Fruit fly (Drosophila melanogaster) whole organism, wandering third instar larva: ENCODE results near the gene CG6574.
A peak's percentile ranks its signal among the peaks of the same experiment; 100 is the strongest.

ENCODE experiments used
- Abd-B ChIP-seq: fragments of >200 bp; optimal IDR thresholded peaks from 2 replicates; lab custom pipeline; 2017; ENCODE audit warnings: missing biosample characterization, missing genetic modification characterization
- CG9705 ChIP-seq: fragments of 200-800 bp; sonication (Bioruptor generic); optimal IDR thresholded peaks from 2 replicates; lab custom pipeline; 2018; ENCODE audit warnings: missing biosample characterization, mild to moderate bottlenecking, missing genetic modification characterization
- CrebA ChIP-seq: fragments of 200-800 bp; sonication (Bioruptor generic); optimal IDR thresholded peaks from 2 replicates; lab custom pipeline; 2016; ENCODE audit warnings: missing biosample characterization, mild to moderate bottlenecking, missing genetic modification characterization, borderline replicate concordance
- Dfd ChIP-seq: fragments of >200 bp; optimal IDR thresholded peaks from 2 replicates; lab custom pipeline; 2017; ENCODE audit warnings: missing biosample characterization, missing genetic modification characterization
- Dif ChIP-seq: fragments of 200-275, 200-300 bp; sonication (Bioruptor generic); optimal IDR thresholded peaks from 2 replicates; lab custom pipeline; 2018; ENCODE audit warnings: missing biosample characterization, missing genetic modification characterization; ENCODE audit not compliant: partially characterized antibody
- GATAd ChIP-seq: sonication (Bioruptor generic); optimal IDR thresholded peaks from 2 replicates; lab custom pipeline; 2016; ENCODE audit warnings: missing biosample characterization, missing genetic modification characterization
- HLH106 ChIP-seq: fragments of 200-800 bp; optimal IDR thresholded peaks from 3 replicates; lab custom pipeline; 2019; ENCODE audit warnings: missing biosample characterization, mild to moderate bottlenecking, missing genetic modification characterization, moderate library complexity
- Hnf4 ChIP-seq: fragments of 200-800 bp; sonication (Bioruptor generic); optimal IDR thresholded peaks from 2 replicates; lab custom pipeline; 2016; ENCODE audit warnings: missing biosample characterization, mild to moderate bottlenecking, missing genetic modification characterization
- Hr78 ChIP-seq: fragments of >200 bp; optimal IDR thresholded peaks from 2 replicates; lab custom pipeline; 2017; ENCODE audit warnings: missing biosample characterization, missing genetic modification characterization
- Hr83 ChIP-seq: fragments of 200-300 bp; sonication (Bioruptor generic); optimal IDR thresholded peaks from 2 replicates; lab custom pipeline; 2016; ENCODE audit warnings: missing biosample characterization, mild to moderate bottlenecking, missing genetic modification characterization, moderate library complexity; ENCODE audit not compliant: poor library complexity, severe bottlenecking
- Jra ChIP-seq: sonication (Bioruptor generic); optimal IDR thresholded peaks from 2 replicates; lab custom pipeline; 2016; ENCODE audit warnings: missing biosample characterization, missing genetic modification characterization
- Mio ChIP-seq: sonication (Bioruptor generic); optimal IDR thresholded peaks from 2 replicates; lab custom pipeline; 2016; ENCODE audit warnings: missing biosample characterization, missing genetic modification characterization
- Myc ChIP-seq: fragments of >200 bp; optimal IDR thresholded peaks from 2 replicates; lab custom pipeline; 2017
- N ChIP-seq: fragments of >200 bp; optimal IDR thresholded peaks from 2 replicates; lab custom pipeline; 2018; ENCODE audit warnings: missing biosample characterization, missing external identifiers, missing genetic modification characterization
- OdsH ChIP-seq: fragments of 200-800 bp; sonication (Bioruptor generic); optimal IDR thresholded peaks from 2 replicates; lab custom pipeline; 2016; ENCODE audit warnings: missing biosample characterization, mild to moderate bottlenecking, missing genetic modification characterization
- Rel ChIP-seq, 2 experiments: fragments of 200-800 bp; sonication (Bioruptor generic) in 1 of 2; optimal IDR thresholded peaks; 2 replicates in 1 of 2; 3 replicates in 1 of 2; lab custom pipeline; 2016 to 2019; ENCODE audit warnings: mild to moderate bottlenecking in 2 of 2, missing biosample characterization in 2 of 2, missing genetic modification characterization in 2 of 2, moderate library complexity in 1 of 2
- Sp1 ChIP-seq: fragments of 200-800 bp; sonication (Bioruptor generic); optimal IDR thresholded peaks from 3 replicates; lab custom pipeline; 2019; ENCODE audit warnings: missing biosample characterization, mild to moderate bottlenecking, missing genetic modification characterization, moderate library complexity
- Vsx2 ChIP-seq: fragments of 200-300, 225-300 bp; sonication (Bioruptor generic); optimal IDR thresholded peaks from 2 replicates; lab custom pipeline; 2018; ENCODE audit warnings: missing biosample characterization, missing genetic modification characterization; ENCODE audit not compliant: partially characterized antibody
- br ChIP-seq: fragments of 200-800 bp; sonication (Bioruptor generic); optimal IDR thresholded peaks from 2 replicates; lab custom pipeline; 2016; ENCODE audit warnings: missing biosample characterization, missing genetic modification characterization
- brk ChIP-seq: fragments of 200-800 bp; sonication (Bioruptor generic); optimal IDR thresholded peaks from 2 replicates; lab custom pipeline; 2016; ENCODE audit warnings: missing biosample characterization, mild to moderate bottlenecking, missing genetic modification characterization
- dl ChIP-seq, 2 experiments: fragments of 175-275, 200-275 bp in 1 of 2; fragments of 200-275 bp in 1 of 2; sonication (Bioruptor generic); optimal IDR thresholded peaks; lab custom pipeline; 2018; ENCODE audit warnings: mild to moderate bottlenecking in 2 of 2, missing biosample characterization in 2 of 2, missing genetic modification characterization in 2 of 2, moderate library complexity in 2 of 2; ENCODE audit not compliant: partially characterized antibody in 2 of 2, insufficient read depth in 1 of 2
- dmrt93B ChIP-seq: fragments of 200-800 bp; sonication (Bioruptor generic); optimal IDR thresholded peaks from 2 replicates; lab custom pipeline; 2018; ENCODE audit warnings: missing biosample characterization, mild to moderate bottlenecking, missing genetic modification characterization
- dsf ChIP-seq: sonication (Bioruptor generic); optimal IDR thresholded peaks from 2 replicates; lab custom pipeline; 2016; ENCODE audit warnings: missing biosample characterization, missing genetic modification characterization, borderline replicate concordance
- ey ChIP-seq: fragments of 200-800 bp; sonication (Bioruptor generic); optimal IDR thresholded peaks from 2 replicates; lab custom pipeline; 2016; ENCODE audit warnings: missing biosample characterization, missing genetic modification characterization
- foxo ChIP-seq, 2 experiments: fragments of 200-800 bp; sonication (Bioruptor generic); optimal IDR thresholded peaks; 2 replicates in 1 of 2; 3 replicates in 1 of 2; lab custom pipeline; 2016 to 2017; ENCODE audit warnings: missing biosample characterization in 2 of 2, missing genetic modification characterization in 2 of 2
- fru ChIP-seq: fragments of 200-800 bp; sonication (Bioruptor generic); optimal IDR thresholded peaks from 3 replicates; lab custom pipeline; 2016; ENCODE audit warnings: missing biosample characterization, mild to moderate bottlenecking, missing genetic modification characterization
- h ChIP-seq: fragments of 200-800 bp; sonication (Bioruptor generic); optimal IDR thresholded peaks from 3 replicates; lab custom pipeline; 2016; ENCODE audit warnings: missing biosample characterization, mild to moderate bottlenecking, missing genetic modification characterization
- jim ChIP-seq: fragments of 175-275, 200-325 bp; sonication (Bioruptor generic); optimal IDR thresholded peaks from 2 replicates; lab custom pipeline; 2016; ENCODE audit warnings: missing biosample characterization, mild to moderate bottlenecking, missing genetic modification characterization
- lola ChIP-seq: fragments of >200 bp; optimal IDR thresholded peaks from 2 replicates; lab custom pipeline; 2017; ENCODE audit warnings: missing biosample characterization, missing genetic modification characterization
- pan ChIP-seq: fragments of >200 bp; optimal IDR thresholded peaks from 2 replicates; lab custom pipeline; 2017
- psq ChIP-seq: fragments of 200-800 bp; sonication (Bioruptor generic); optimal IDR thresholded peaks from 3 replicates; lab custom pipeline; 2017; ENCODE audit warnings: missing biosample characterization, mild to moderate bottlenecking, missing genetic modification characterization, moderate library complexity
- rgr ChIP-seq: fragments of 200-800 bp; sonication (Bioruptor generic); optimal IDR thresholded peaks from 3 replicates; lab custom pipeline; 2016; ENCODE audit warnings: missing biosample characterization, mild to moderate bottlenecking, missing genetic modification characterization
- tai ChIP-seq: sonication (Bioruptor generic); optimal IDR thresholded peaks from 2 replicates; lab custom pipeline; 2016; ENCODE audit warnings: missing biosample characterization, missing genetic modification characterization
- usp ChIP-seq: fragments of >200 bp; optimal IDR thresholded peaks from 2 replicates; lab custom pipeline; 2017; ENCODE audit warnings: missing biosample characterization, missing genetic modification characterization
- woc ChIP-seq: sonication (Bioruptor generic); optimal IDR thresholded peaks from 2 replicates; lab custom pipeline; 2016; ENCODE audit warnings: missing biosample characterization, mild to moderate bottlenecking, missing genetic modification characterization

The CG6574 gene

dm6 chr3R:10870561-10870960 is 7.8 kb upstream of the CG6574 start:
- TF ChIP-seq Vsx2 (no peak), Rel (GFP tag; optimal IDR thresholded peaks at IDR 0.05; lab: Kevin White, UChicago) (no peak), Rel (tag; optimal IDR thresholded peaks at IDR 0.05; lab: Kevin White, UChicago) (peak; percentile 35)

- TF ChIP-seq OdsH (GFP tag; lab: Kevin White, UChicago) (no peak), GATAd (GFP tag; lab: Kevin White, UChicago) (no peak), Sp1 (GFP tag; lab: Kevin White, UChicago) (peak; percentile 42), N (GFP tag; lab: Kevin White, UChicago) (no peak), pan (lab: Kevin White, UChicago) (no peak), Hnf4 (GFP tag; lab: Kevin White, UChicago) (no peak), HLH106 (tag; lab: Kevin White, UChicago) (no peak), h (GFP tag; lab: Kevin White, UChicago) (peak; percentile 33), CrebA (GFP tag; lab: Kevin White, UChicago) (no peak), fru (GFP tag; lab: Kevin White, UChicago) (no peak), CG9705 (GFP tag; lab: Kevin White, UChicago) (peak; percentile 26), Abd-B (GFP tag; lab: Kevin White, UChicago) (no peak), dmrt93B (no peak), dl (GFP tag; optimal IDR thresholded peaks at IDR 0.05; lab: Kevin White, UChicago; ENCODE audit: insufficient read depth in 1 of 2, partially characterized antibody in 2 of 2) (no peak), Dfd (GFP tag; lab: Kevin White, UChicago) (no peak), brk (GFP tag; lab: Kevin White, UChicago) (no peak), Hr83 (GFP tag; lab: Kevin White, UChicago) (peak; percentile 38), rgr (GFP tag; lab: Kevin White, UChicago) (peak; percentile 17), woc (no peak), foxo (GFP tag; optimal IDR thresholded peaks at IDR 0.05; lab: Kevin White, UChicago) (no peak), psq (GFP tag; lab: Kevin White, UChicago) (no peak), Jra (no peak), Rel (GFP tag; optimal IDR thresholded peaks at IDR 0.05; lab: Kevin White, UChicago) (no peak), Rel (tag; optimal IDR thresholded peaks at IDR 0.05; lab: Kevin White, UChicago) (peak; percentile 93), Dif (GFP tag; lab: Kevin White, UChicago) (no peak), Myc (peak; percentile 75), dsf (no peak), lola (GFP tag; lab: Kevin White, UChicago) (no peak), ey (GFP tag; lab: Kevin White, UChicago) (no peak), Hr78 (no peak)
These were observed 5.7 kb upstream of the CG6574 start, which contains the start of the genes SelR and Tsp86D for dm6 chr3R:10868427-10868962. TSS of gene SelR (minus strand) at chr3R:10868642. TSS of gene Tsp86D (plus strand) at chr3R:10868708.

- TF ChIP-seq brk (GFP tag; lab: Kevin White, UChicago) (no peak), h (GFP tag; lab: Kevin White, UChicago) (no peak), tai (GFP tag; lab: Kevin White, UChicago) (no peak), jim (no peak), rgr (GFP tag; lab: Kevin White, UChicago) (no peak), dl (GFP tag; optimal IDR thresholded peaks at IDR 0.05; lab: Kevin White, UChicago; ENCODE audit: insufficient read depth in 1 of 2, partially characterized antibody in 2 of 2) (no peak), Sp1 (GFP tag; lab: Kevin White, UChicago) (no peak), Dif (GFP tag; lab: Kevin White, UChicago) (peak; percentile 59), lola (GFP tag; lab: Kevin White, UChicago) (no peak)
These were observed 1.2 kb upstream of the CG6574 start for dm6 chr3R:10863956-10864355.

- TF ChIP-seq N (GFP tag; lab: Kevin White, UChicago), result no peak
- no peak for TF ChIP-seq br (GFP tag; lab: Kevin White, UChicago)
- no peak for TF ChIP-seq HLH106 (tag; lab: Kevin White, UChicago)
- no peak for TF ChIP-seq lola (GFP tag; lab: Kevin White, UChicago)
- TF ChIP-seq usp (GFP tag; lab: Kevin White, UChicago), result no peak
- TF ChIP-seq OdsH (GFP tag; lab: Kevin White, UChicago), result no peak
- TF ChIP-seq Jra, result no peak
- TF ChIP-seq Dfd (GFP tag; lab: Kevin White, UChicago), result no peak
- TF ChIP-seq tai (GFP tag; lab: Kevin White, UChicago), result no peak
- TF ChIP-seq jim, result no peak
- TF ChIP-seq Mio (GFP tag; lab: Kevin White, UChicago), result no peak
- TF ChIP-seq ey (GFP tag; lab: Kevin White, UChicago), result no peak
- no peak for TF ChIP-seq h (GFP tag; lab: Kevin White, UChicago)
- no peak for TF ChIP-seq GATAd (GFP tag; lab: Kevin White, UChicago)
- TF ChIP-seq dl (GFP tag; optimal IDR thresholded peaks at IDR 0.05; lab: Kevin White, UChicago; ENCODE audit: insufficient read depth in 1 of 2, partially characterized antibody in 2 of 2), result no peak
- TF ChIP-seq woc, result no peak
- TF ChIP-seq brk (GFP tag; lab: Kevin White, UChicago), result no peak
- TF ChIP-seq Abd-B (GFP tag; lab: Kevin White, UChicago), result no peak
- no peak for TF ChIP-seq CG9705 (GFP tag; lab: Kevin White, UChicago)
- TF ChIP-seq Dif (GFP tag; lab: Kevin White, UChicago), result no peak
These were observed 645 bp upstream of the CG6574 start for dm6 chr3R:10863446-10863819.
